Fruit fly (Drosophila melanogaster): ENCODE results near the gene mRpS34.

The mRpS34 gene

dm6 chr3L:16328207-16328891, 19.5 kb upstream of the mRpS34 start, which contains the start of gene CG13058:
CG13058 (plus strand) TSS chr3L:16328841.
- TF ChIP-seq CTCF (optimal IDR thresholded peaks at IDR 0.05) (no peak), CG8478 (optimal IDR thresholded peaks at IDR 0.05) (no peak)

- TF ChIP-seq CG8478 (optimal IDR thresholded peaks at IDR 0.05) (no peak), CTCF (optimal IDR thresholded peaks at IDR 0.05) (no peak)
These were observed 18.4 kb upstream of the mRpS34 start, which contains the start of gene CG33061 for dm6 chr3L:16329495-16329894. CG33061 (plus strand) TSS chr3L:16329795.

- TF ChIP-seq CG8478 (optimal IDR thresholded peaks at IDR 0.05) (no peak), CTCF (optimal IDR thresholded peaks at IDR 0.05) (no peak)
These were observed 17.1 kb upstream of the mRpS34 start, which contains the start of gene CG33060 for dm6 chr3L:16330740-16331139. CG33060 (plus strand) TSS chr3L:16331040.

dm6 chr3L:16331633-16332032, 16.2 kb upstream of the mRpS34 start, which contains the start of gene retinin:
retinin (plus strand) TSS chr3L:16331933.
- no peak for TF ChIP-seq CG8478 (optimal IDR thresholded peaks at IDR 0.05)
- no peak for TF ChIP-seq CTCF (optimal IDR thresholded peaks at IDR 0.05)

dm6 chr3L:16333013-16333412, 14.9 kb upstream of the mRpS34 start, which contains the start of gene CG13056:
CG13056 (plus strand) TSS chr3L:16333313.
- no peak for TF ChIP-seq CTCF (optimal IDR thresholded peaks at IDR 0.05)
- no peak for TF ChIP-seq CG8478 (optimal IDR thresholded peaks at IDR 0.05)

dm6 chr3L:16334876-16335275, 13.0 kb upstream of the mRpS34 start:
- TF ChIP-seq CG8478 (optimal IDR thresholded peaks at IDR 0.05) = no peak
- no peak for TF ChIP-seq CTCF (optimal IDR thresholded peaks at IDR 0.05)

DNA sequence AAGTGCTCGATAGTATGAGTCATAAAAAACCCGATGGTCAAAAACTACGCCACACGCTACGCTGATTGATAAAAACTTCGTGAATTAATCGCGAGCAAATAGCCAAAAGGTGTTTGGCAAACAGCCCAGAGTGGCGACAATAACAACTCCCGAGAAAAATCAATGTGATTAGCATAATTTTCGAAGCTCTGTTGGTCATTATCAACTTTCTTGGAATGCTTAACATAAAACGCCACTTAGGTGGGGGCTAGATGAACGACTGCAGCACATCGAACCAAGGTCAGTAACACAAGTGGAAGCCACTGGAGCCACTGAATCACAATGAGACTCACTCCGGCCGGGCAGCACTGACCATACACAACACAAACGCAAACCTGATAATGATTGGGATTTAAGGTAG, 10.1 kb upstream of the mRpS34 start:
- TF ChIP-seq CTCF (optimal IDR thresholded peaks at IDR 0.05) (no peak), CG8478 (optimal IDR thresholded peaks at IDR 0.05) (no peak)

DNA sequence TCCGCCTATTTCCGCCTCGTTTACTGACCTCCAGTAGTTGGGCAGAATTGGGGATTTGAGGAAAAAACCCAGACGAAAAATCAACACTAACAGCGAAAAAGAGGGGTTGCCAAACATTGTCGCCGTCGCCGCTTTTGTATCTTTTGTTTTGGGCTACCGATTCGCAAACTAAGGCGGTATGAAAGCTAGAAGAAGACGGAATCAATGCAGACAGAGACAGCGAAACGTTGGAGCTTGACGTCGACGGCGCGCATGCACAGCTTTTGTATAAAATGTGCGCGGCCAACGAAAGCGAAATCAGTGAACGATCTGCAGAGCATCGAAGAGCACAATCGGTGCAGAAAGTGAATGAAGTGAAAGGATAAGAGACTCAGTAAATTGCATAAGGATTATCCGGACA, 9.2 kb upstream of the mRpS34 start, which contains the start of gene CG4998:
CG4998 (plus strand) TSS at position 301 of the 400 bp plus-strand sequence.
- TF ChIP-seq CTCF (optimal IDR thresholded peaks at IDR 0.05) = no peak
- TF ChIP-seq CG8478 (optimal IDR thresholded peaks at IDR 0.05) = no peak

- TF ChIP-seq CTCF (optimal IDR thresholded peaks at IDR 0.05) (no peak), CG8478 (optimal IDR thresholded peaks at IDR 0.05) (no peak)
These were observed 8.4 kb upstream of the mRpS34 start for dm6 chr3L:16339463-16339862.

- TF ChIP-seq CTCF (optimal IDR thresholded peaks at IDR 0.05) = no peak
- TF ChIP-seq CG8478 (optimal IDR thresholded peaks at IDR 0.05) = no peak
These were observed 8.0 kb upstream of the mRpS34 start for dm6 chr3L:16339873-16340272.

DNA sequence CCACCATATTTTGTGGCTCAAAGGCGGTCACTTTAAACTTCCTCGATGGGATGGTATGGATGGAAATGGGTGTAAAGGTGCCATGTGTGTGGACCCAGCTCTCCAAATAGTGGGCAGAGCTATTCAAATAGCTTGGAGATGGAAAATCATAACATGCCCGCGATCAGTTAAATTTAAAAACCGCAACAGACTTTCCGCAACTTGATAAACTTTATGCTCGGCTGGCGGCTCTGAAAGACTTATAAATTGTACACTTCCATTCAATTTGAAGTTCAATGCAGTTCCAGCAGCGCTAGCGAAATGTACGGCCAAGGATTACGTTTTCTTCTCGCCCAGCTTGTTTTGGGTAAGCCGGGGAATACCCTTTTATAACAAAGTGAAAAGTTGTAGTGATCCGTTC, 1.9 kb upstream of the mRpS34 start, which contains the start of gene CG33257:
CG33257 (plus strand) TSS at position 301 of the 400 bp plus-strand sequence.
- TF ChIP-seq CTCF (optimal IDR thresholded peaks at IDR 0.05) (no peak), CG8478 (optimal IDR thresholded peaks at IDR 0.05) (no peak)

- TF ChIP-seq CTCF (optimal IDR thresholded peaks at IDR 0.05) (no peak), CG8478 (optimal IDR thresholded peaks at IDR 0.05) (no peak)
These were observed 1.8 kb downstream of the mRpS34 start for dm6 chr3L:16349686-16350085.

dm6 chr3L:16351770-16352429, 4.0 kb downstream of the mRpS34 start, which contains the start of the genes Golgin104 and Tcs3:
Golgin104 (minus strand) TSS chr3L:16351951.
Tcs3 (plus strand) TSS chr3L:16351991.
- TF ChIP-seq CG8478 (optimal IDR thresholded peaks at IDR 0.05) = no peak
- TF ChIP-seq CTCF (optimal IDR thresholded peaks at IDR 0.05) = no peak

dm6 chr3L:16354197-16354596, 6.3 kb downstream of the mRpS34 start, which contains the start of gene Pdh:
Pdh (minus strand) TSS chr3L:16354297.
- no peak for TF ChIP-seq CG8478 (optimal IDR thresholded peaks at IDR 0.05)
- no peak for TF ChIP-seq CTCF (optimal IDR thresholded peaks at IDR 0.05)

dm6 chr3L:16356171-16356765, 8.4 kb downstream of the mRpS34 start:
- TF ChIP-seq CTCF (optimal IDR thresholded peaks at IDR 0.05) (no peak), CG8478 (optimal IDR thresholded peaks at IDR 0.05) (no peak)

Data from S2 (cell line).